Worm (Caenorhabditis elegans) whole organism, L1 larva: ENCODE results near the gene gut-2.

Experiments used
- egl-13 ChIP-seq: sonication (generic microtip); optimal IDR thresholded peaks from 2 replicates; lab custom pipeline; 2016; ENCODE audit warnings: missing genotype, missing genetic modification reagents, missing genetic modification characterization, missing compliant biosample characterization
- hpl-2 ChIP-seq: fragments of 150-350 bp; optimal IDR thresholded peaks from 2 replicates; lab custom pipeline; 2014; ENCODE audit warnings: missing biosample characterization, missing genetic modification reagents, missing genetic modification characterization
- nhr-20 ChIP-seq: sonication (generic microtip); optimal IDR thresholded peaks from 2 replicates; lab custom pipeline; 2016; ENCODE audit warnings: mild to moderate bottlenecking, missing genetic modification characterization, missing compliant biosample characterization

DNA sequence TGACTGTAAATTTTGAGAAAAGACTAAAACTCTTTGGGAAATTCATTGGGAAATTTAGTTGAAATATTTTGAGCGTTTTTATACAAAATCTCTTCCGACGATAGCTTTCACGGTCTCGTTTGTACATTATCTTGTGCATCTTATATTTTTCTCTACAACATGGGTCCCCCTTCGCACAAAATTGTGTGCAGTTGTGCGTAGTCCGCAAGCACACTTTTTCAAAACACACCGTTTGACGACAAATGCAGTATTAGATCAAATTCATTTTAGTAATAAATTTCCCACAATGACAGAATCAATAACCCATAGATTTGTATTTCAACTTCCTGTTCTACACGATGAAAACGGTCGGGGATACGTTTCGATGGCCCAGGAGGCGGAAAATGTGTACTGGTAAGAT lies 39.6 kb upstream of the gut-2 start, which contains the start of gene F25H9.2:
- TF ChIP-seq egl-13 (tag; lab: Kevin White, UChicago) (no peak), hpl-2 (no peak), nhr-20 (tag; lab: Kevin White, UChicago) (no peak)
